Fruit fly (Drosophila melanogaster) whole organism, adult: ENCODE data around the gene CG8219.

Source experiments
- CG11617 ChIP-seq: fragments of 200-800 bp; sonication (Bioruptor generic); optimal IDR thresholded peaks from 2 replicates; lab custom pipeline; 2017; ENCODE audit warnings: mild to moderate bottlenecking, missing biosample characterization, missing genetic modification reagents, missing genetic modification characterization
- CG12768 ChIP-seq: fragments of 200-800 bp; sonication (Bioruptor generic); optimal IDR thresholded peaks from 2 replicates; lab custom pipeline; 2017; ENCODE audit warnings: missing biosample characterization, missing genetic modification characterization, mild to moderate bottlenecking, moderate library complexity, missing genetic modification reagents
- CG14711 ChIP-seq: fragments of 200-800 bp; sonication (Bioruptor generic); optimal IDR thresholded peaks from 2 replicates; lab custom pipeline; 2018; ENCODE audit warnings: missing biosample characterization, mild to moderate bottlenecking, missing genetic modification characterization, moderate library complexity
- CG1620 ChIP-seq: fragments of 200-800 bp; sonication (Bioruptor generic); optimal IDR thresholded peaks from 2 replicates; lab custom pipeline; 2016; ENCODE audit warnings: missing biosample characterization, missing genetic modification characterization
- CG33017 ChIP-seq: fragments of 200-800 bp; sonication (Bioruptor generic); optimal IDR thresholded peaks from 2 replicates; lab custom pipeline; 2018; ENCODE audit warnings: missing biosample characterization, mild to moderate bottlenecking, missing genetic modification characterization, moderate library complexity
- CG5204 ChIP-seq: fragments of 200-800 bp; sonication (Bioruptor generic); optimal IDR thresholded peaks from 2 replicates; lab custom pipeline; 2016; ENCODE audit warnings: missing biosample characterization, missing genetic modification characterization
- CG7045 ChIP-seq: fragments of 200-800 bp; sonication (Bioruptor generic); optimal IDR thresholded peaks from 2 replicates; lab custom pipeline; 2017; ENCODE audit warnings: missing biosample characterization, mild to moderate bottlenecking, missing genetic modification characterization
- CG7101 ChIP-seq: fragments of 200-800 bp; sonication (Bioruptor generic); optimal IDR thresholded peaks from 2 replicates; lab custom pipeline; 2018; ENCODE audit warnings: missing biosample characterization, mild to moderate bottlenecking, missing genetic modification characterization, moderate library complexity
- Clk ChIP-seq: fragments of 200-800 bp; sonication (Bioruptor generic); optimal IDR thresholded peaks from 2 replicates; lab custom pipeline; 2017; ENCODE audit warnings: missing biosample characterization, missing genetic modification characterization
- Crg-1 ChIP-seq: fragments of 200-800 bp; sonication (Bioruptor generic); optimal IDR thresholded peaks from 2 replicates; lab custom pipeline; 2016; ENCODE audit warnings: missing biosample characterization, missing genetic modification characterization
- Hr96 ChIP-seq: fragments of 200-800 bp; sonication (Bioruptor generic); optimal IDR thresholded peaks from 2 replicates; lab custom pipeline; 2016; ENCODE audit warnings: missing biosample characterization, missing genetic modification characterization
- Mnt ChIP-seq: fragments of 200-800 bp; sonication (Bioruptor generic); optimal IDR thresholded peaks from 2 replicates; lab custom pipeline; 2016; ENCODE audit warnings: missing biosample characterization, mild to moderate bottlenecking, missing genetic modification characterization
- bab1 ChIP-seq: fragments of 200-800 bp; sonication (Bioruptor generic); optimal IDR thresholded peaks from 3 replicates; lab custom pipeline; 2019; ENCODE audit warnings: missing biosample characterization, mild to moderate bottlenecking, missing genetic modification characterization, moderate library complexity
- cic ChIP-seq: fragments of 200-800 bp; sonication (Bioruptor generic); optimal IDR thresholded peaks from 2 replicates; lab custom pipeline; 2017; ENCODE audit warnings: missing biosample characterization, mild to moderate bottlenecking, missing genetic modification characterization, moderate library complexity
- cnc ChIP-seq, 2 experiments: fragments of >200 bp; optimal IDR thresholded peaks; 2 replicates each; lab custom pipeline; 2017
- kay ChIP-seq: fragments of 200-800 bp; sonication (Bioruptor generic); peaks from one replicate; lab custom pipeline; 2016; ENCODE audit warnings: missing biosample characterization, missing genetic modification characterization, borderline replicate concordance
- ovo ChIP-seq: fragments of 200-800 bp; sonication (Bioruptor generic); optimal IDR thresholded peaks from 2 replicates; lab custom pipeline; 2016; ENCODE audit warnings: missing biosample characterization, missing genetic modification characterization
- pad ChIP-seq: fragments of 200-800 bp; sonication (Bioruptor generic); optimal IDR thresholded peaks from 3 replicates; lab custom pipeline; 2017; ENCODE audit warnings: missing biosample characterization, missing genetic modification characterization, mild to moderate bottlenecking, moderate library complexity, missing genetic modification reagents
- tj ChIP-seq: fragments of 200-800 bp; sonication (Bioruptor generic); optimal IDR thresholded peaks from 3 replicates; lab custom pipeline; 2017; ENCODE audit warnings: missing biosample characterization, mild to moderate bottlenecking, missing genetic modification characterization, moderate library complexity

Gene CG8219

dm6 chr3L:6215976-6216786, 15.9 kb downstream of the CG8219 start:
- no peak for TF ChIP-seq Clk (GFP tag; lab: Kevin White, UChicago)
- TF ChIP-seq CG1620 (GFP tag; lab: Kevin White, UChicago) = no peak
- no peak for TF ChIP-seq bab1 (GFP tag; lab: Kevin White, UChicago)
- TF ChIP-seq Mnt = no peak
- no peak for TF ChIP-seq CG11617 (GFP tag; lab: Kevin White, UChicago)
- no peak for TF ChIP-seq CG33017 (tag; lab: Kevin White, UChicago)
- no peak for TF ChIP-seq CG12768 (GFP tag; lab: Kevin White, UChicago)
- TF ChIP-seq tj = no peak

dm6 chr3L:6216787-6217078, 16.5 kb downstream of the CG8219 start:
- TF ChIP-seq kay (GFP tag; lab: Kevin White, UChicago) (no peak), tj (peak; percentile 96), CG1620 (GFP tag; lab: Kevin White, UChicago) (no peak), Crg-1 (GFP tag; lab: Kevin White, UChicago) (no peak), CG5204 (no peak), CG12768 (GFP tag; lab: Kevin White, UChicago) (no peak), CG11617 (GFP tag; lab: Kevin White, UChicago) (no peak), cnc (optimal IDR thresholded peaks at IDR 0.05; lab: Kevin White, UChicago) (no peak), Clk (GFP tag; lab: Kevin White, UChicago) (no peak), CG7045 (GFP tag; lab: Kevin White, UChicago) (no peak), pad (GFP tag; lab: Kevin White, UChicago) (peak; percentile 88)

dm6 chr3L:6217212-6217611, 16.9 kb downstream of the CG8219 start:
- TF ChIP-seq CG5204 (no peak), Clk (GFP tag; lab: Kevin White, UChicago) (no peak), CG33017 (tag; lab: Kevin White, UChicago) (no peak), CG12768 (GFP tag; lab: Kevin White, UChicago) (no peak), Crg-1 (GFP tag; lab: Kevin White, UChicago) (no peak), CG11617 (GFP tag; lab: Kevin White, UChicago) (no peak), Mnt (no peak), Hr96 (GFP tag; lab: Kevin White, UChicago) (no peak), CG7101 (tag; lab: Kevin White, UChicago) (no peak), ovo (GFP tag; lab: Kevin White, UChicago) (no peak), CG1620 (GFP tag; lab: Kevin White, UChicago) (no peak), cic (GFP tag; lab: Kevin White, UChicago) (no peak), bab1 (GFP tag; lab: Kevin White, UChicago) (no peak), pad (GFP tag; lab: Kevin White, UChicago) (no peak), CG7045 (GFP tag; lab: Kevin White, UChicago) (no peak)

dm6 chr3L:6217806-6218205, 17.5 kb downstream of the CG8219 start, which contains the start of gene LanA:
TSS of gene LanA (minus strand) at chr3L:6218022.
- no peak for TF ChIP-seq cnc (optimal IDR thresholded peaks at IDR 0.05; lab: Kevin White, UChicago)
- TF ChIP-seq tj = peak; percentile 33

dm6 chr3L:6218517-6219155, 18.4 kb downstream of the CG8219 start:
- TF ChIP-seq CG5204 (no peak), kay (GFP tag; lab: Kevin White, UChicago) (peak; percentile 86), CG7045 (GFP tag; lab: Kevin White, UChicago) (no peak)

- no peak for TF ChIP-seq cnc (optimal IDR thresholded peaks at IDR 0.05; lab: Kevin White, UChicago)
- peak; percentile 87 for TF ChIP-seq tj
- TF ChIP-seq bab1 (GFP tag; lab: Kevin White, UChicago) = peak; percentile 5
- peak; percentile 0 for TF ChIP-seq CG1620 (GFP tag; lab: Kevin White, UChicago)
Observed at dm6 chr3L:6220187-6220586, 19.9 kb downstream of the CG8219 start, which contains the start of gene CG33946. TSS of gene CG33946 (plus strand) at chr3L:6220578.

dm6 chr3L:6232261-6232660, 32.0 kb downstream of the CG8219 start, which contains the start of gene CG13299:
TSS of gene CG13299 (minus strand) at chr3L:6232361.
- TF ChIP-seq Mnt (no peak), ovo (GFP tag; lab: Kevin White, UChicago) (no peak), cnc (optimal IDR thresholded peaks at IDR 0.05; lab: Kevin White, UChicago) (no peak), CG14711 (tag; lab: Kevin White, UChicago) (no peak), cic (GFP tag; lab: Kevin White, UChicago) (no peak)
